Fruit fly (Drosophila melanogaster) whole organism, wandering third instar larva: ENCODE results near the gene Ubc7.

ENCODE experiments used
- Abd-B ChIP-seq: fragments of >200 bp; optimal IDR thresholded peaks from 2 replicates; lab custom pipeline; 2017; ENCODE audit warnings: missing biosample characterization, missing genetic modification characterization
- CG32264 ChIP-seq: fragments of 200-800 bp; sonication (Bioruptor generic); optimal IDR thresholded peaks from 2 replicates; lab custom pipeline; 2016; ENCODE audit warnings: missing biosample characterization, missing genetic modification characterization
- CG9705 ChIP-seq: fragments of 200-800 bp; sonication (Bioruptor generic); optimal IDR thresholded peaks from 2 replicates; lab custom pipeline; 2018; ENCODE audit warnings: missing biosample characterization, mild to moderate bottlenecking, missing genetic modification characterization
- CrebA ChIP-seq: fragments of 200-800 bp; sonication (Bioruptor generic); optimal IDR thresholded peaks from 2 replicates; lab custom pipeline; 2016; ENCODE audit warnings: missing biosample characterization, mild to moderate bottlenecking, missing genetic modification characterization, borderline replicate concordance
- Dfd ChIP-seq: fragments of >200 bp; optimal IDR thresholded peaks from 2 replicates; lab custom pipeline; 2017; ENCODE audit warnings: missing biosample characterization, missing genetic modification characterization
- Dif ChIP-seq: fragments of 200-275, 200-300 bp; sonication (Bioruptor generic); optimal IDR thresholded peaks from 2 replicates; lab custom pipeline; 2018; ENCODE audit warnings: missing biosample characterization, missing genetic modification characterization; ENCODE audit not compliant: partially characterized antibody
- HLH106 ChIP-seq: fragments of 200-800 bp; optimal IDR thresholded peaks from 3 replicates; lab custom pipeline; 2019; ENCODE audit warnings: missing biosample characterization, mild to moderate bottlenecking, missing genetic modification characterization, moderate library complexity
- Hnf4 ChIP-seq: fragments of 200-800 bp; sonication (Bioruptor generic); optimal IDR thresholded peaks from 2 replicates; lab custom pipeline; 2016; ENCODE audit warnings: missing biosample characterization, mild to moderate bottlenecking, missing genetic modification characterization
- Hr78 ChIP-seq: fragments of >200 bp; optimal IDR thresholded peaks from 2 replicates; lab custom pipeline; 2017; ENCODE audit warnings: missing biosample characterization, missing genetic modification characterization
- Hr83 ChIP-seq: fragments of 200-300 bp; sonication (Bioruptor generic); optimal IDR thresholded peaks from 2 replicates; lab custom pipeline; 2016; ENCODE audit warnings: missing biosample characterization, mild to moderate bottlenecking, missing genetic modification characterization, moderate library complexity; ENCODE audit not compliant: poor library complexity, severe bottlenecking
- Jra ChIP-seq: sonication (Bioruptor generic); optimal IDR thresholded peaks from 2 replicates; lab custom pipeline; 2016; ENCODE audit warnings: missing biosample characterization, missing genetic modification characterization
- Mio ChIP-seq: sonication (Bioruptor generic); optimal IDR thresholded peaks from 2 replicates; lab custom pipeline; 2016; ENCODE audit warnings: missing biosample characterization, missing genetic modification characterization
- Myc ChIP-seq: fragments of >200 bp; optimal IDR thresholded peaks from 2 replicates; lab custom pipeline; 2017
- N ChIP-seq: fragments of >200 bp; optimal IDR thresholded peaks from 2 replicates; lab custom pipeline; 2018; ENCODE audit warnings: missing biosample characterization, missing external identifiers, missing genetic modification characterization
- OdsH ChIP-seq: fragments of 200-800 bp; sonication (Bioruptor generic); optimal IDR thresholded peaks from 2 replicates; lab custom pipeline; 2016; ENCODE audit warnings: missing biosample characterization, mild to moderate bottlenecking, missing genetic modification characterization
- Rel ChIP-seq, 2 experiments: fragments of 200-800 bp; sonication (Bioruptor generic) in 1 of 2; optimal IDR thresholded peaks; 2 replicates in 1 of 2; 3 replicates in 1 of 2; lab custom pipeline; 2016 to 2019; ENCODE audit warnings: mild to moderate bottlenecking in 2 of 2, missing biosample characterization in 2 of 2, missing genetic modification characterization in 2 of 2, moderate library complexity in 1 of 2
- Sp1 ChIP-seq: fragments of 200-800 bp; sonication (Bioruptor generic); optimal IDR thresholded peaks from 3 replicates; lab custom pipeline; 2019; ENCODE audit warnings: missing biosample characterization, mild to moderate bottlenecking, missing genetic modification characterization, moderate library complexity
- Vsx2 ChIP-seq: fragments of 200-300, 225-300 bp; sonication (Bioruptor generic); optimal IDR thresholded peaks from 2 replicates; lab custom pipeline; 2018; ENCODE audit warnings: missing biosample characterization, missing genetic modification characterization; ENCODE audit not compliant: partially characterized antibody
- brk ChIP-seq: fragments of 200-800 bp; sonication (Bioruptor generic); optimal IDR thresholded peaks from 2 replicates; lab custom pipeline; 2016; ENCODE audit warnings: missing biosample characterization, mild to moderate bottlenecking, missing genetic modification characterization
- dl ChIP-seq, 2 experiments: fragments of 175-275, 200-275 bp in 1 of 2; fragments of 200-275 bp in 1 of 2; sonication (Bioruptor generic); optimal IDR thresholded peaks; lab custom pipeline; 2018; ENCODE audit warnings: mild to moderate bottlenecking in 2 of 2, missing biosample characterization in 2 of 2, missing genetic modification characterization in 2 of 2, moderate library complexity in 2 of 2; ENCODE audit not compliant: partially characterized antibody in 2 of 2, insufficient read depth in 1 of 2
- dmrt93B ChIP-seq: fragments of 200-800 bp; sonication (Bioruptor generic); optimal IDR thresholded peaks from 2 replicates; lab custom pipeline; 2018; ENCODE audit warnings: missing biosample characterization, mild to moderate bottlenecking, missing genetic modification characterization
- dsf ChIP-seq: sonication (Bioruptor generic); optimal IDR thresholded peaks from 2 replicates; lab custom pipeline; 2016; ENCODE audit warnings: missing biosample characterization, missing genetic modification characterization, borderline replicate concordance
- ey ChIP-seq: fragments of 200-800 bp; sonication (Bioruptor generic); optimal IDR thresholded peaks from 2 replicates; lab custom pipeline; 2016; ENCODE audit warnings: missing biosample characterization, missing genetic modification characterization
- foxo ChIP-seq, 2 experiments: fragments of 200-800 bp; sonication (Bioruptor generic); optimal IDR thresholded peaks; 2 replicates in 1 of 2; 3 replicates in 1 of 2; lab custom pipeline; 2016 to 2017; ENCODE audit warnings: missing biosample characterization in 2 of 2, missing genetic modification characterization in 2 of 2
- fru ChIP-seq: fragments of 200-800 bp; sonication (Bioruptor generic); optimal IDR thresholded peaks from 3 replicates; lab custom pipeline; 2016; ENCODE audit warnings: missing biosample characterization, mild to moderate bottlenecking, missing genetic modification characterization
- h ChIP-seq: fragments of 200-800 bp; sonication (Bioruptor generic); optimal IDR thresholded peaks from 3 replicates; lab custom pipeline; 2016; ENCODE audit warnings: missing biosample characterization, mild to moderate bottlenecking, missing genetic modification characterization
- jim ChIP-seq: fragments of 175-275, 200-325 bp; sonication (Bioruptor generic); optimal IDR thresholded peaks from 2 replicates; lab custom pipeline; 2016; ENCODE audit warnings: missing biosample characterization, mild to moderate bottlenecking, missing genetic modification characterization
- lola ChIP-seq: fragments of >200 bp; optimal IDR thresholded peaks from 2 replicates; lab custom pipeline; 2017; ENCODE audit warnings: missing biosample characterization, missing genetic modification characterization
- pan ChIP-seq: fragments of >200 bp; optimal IDR thresholded peaks from 2 replicates; lab custom pipeline; 2017
- psq ChIP-seq: fragments of 200-800 bp; sonication (Bioruptor generic); optimal IDR thresholded peaks from 3 replicates; lab custom pipeline; 2017; ENCODE audit warnings: missing biosample characterization, mild to moderate bottlenecking, missing genetic modification characterization, moderate library complexity
- rgr ChIP-seq: fragments of 200-800 bp; sonication (Bioruptor generic); optimal IDR thresholded peaks from 3 replicates; lab custom pipeline; 2016; ENCODE audit warnings: missing biosample characterization, mild to moderate bottlenecking, missing genetic modification characterization
- sv ChIP-seq: fragments of 200-800 bp; sonication (Bioruptor generic); optimal IDR thresholded peaks from 3 replicates; lab custom pipeline; 2016; ENCODE audit warnings: missing biosample characterization, missing genetic modification characterization
- usp ChIP-seq: fragments of >200 bp; optimal IDR thresholded peaks from 2 replicates; lab custom pipeline; 2017; ENCODE audit warnings: missing biosample characterization, missing genetic modification characterization
- woc ChIP-seq: sonication (Bioruptor generic); optimal IDR thresholded peaks from 2 replicates; lab custom pipeline; 2016; ENCODE audit warnings: missing biosample characterization, mild to moderate bottlenecking, missing genetic modification characterization

Ubc7 gene

DNA sequence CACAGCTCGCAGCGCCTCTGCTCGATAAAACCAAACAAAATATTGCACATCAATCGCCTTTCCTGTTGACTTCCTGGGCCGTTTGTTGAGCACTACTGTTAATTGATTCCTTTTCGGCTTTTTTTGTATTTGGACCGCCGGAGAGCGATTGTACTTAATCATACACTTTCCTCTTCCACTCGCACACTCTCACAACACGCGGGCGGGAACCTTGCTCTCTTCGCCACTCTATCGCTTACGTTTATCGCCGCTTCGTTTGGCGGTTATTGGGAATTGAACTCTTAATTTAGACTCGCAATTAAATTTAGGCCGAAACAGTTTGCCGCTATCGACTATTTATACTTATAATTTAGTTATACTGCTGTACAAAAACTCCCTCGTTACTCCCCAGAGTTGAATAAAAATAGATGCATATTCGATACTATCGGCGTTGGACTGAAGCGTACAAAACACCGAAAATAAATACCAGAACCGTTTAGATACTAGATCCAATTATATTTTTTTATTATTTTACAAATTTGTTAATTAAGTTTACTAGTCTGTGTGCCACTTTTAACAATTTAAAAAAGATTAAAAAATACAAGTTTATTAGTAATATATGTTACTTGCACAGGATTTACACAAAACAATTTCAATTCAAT, 39.8 kb upstream of the Ubc7 start, which contains the start of gene Arp2:
Gene Arp2, minus strand, starts transcription at position 427 of the 641 bp plus-strand sequence.
- TF ChIP-seq Rel (GFP tag; optimal IDR thresholded peaks at IDR 0.05; lab: Kevin White, UChicago), result no peak
- peak; percentile 51 for TF ChIP-seq Rel (tag; optimal IDR thresholded peaks at IDR 0.05; lab: Kevin White, UChicago)
- TF ChIP-seq woc (GFP tag; lab: Kevin White, UChicago), result no peak

DNA sequence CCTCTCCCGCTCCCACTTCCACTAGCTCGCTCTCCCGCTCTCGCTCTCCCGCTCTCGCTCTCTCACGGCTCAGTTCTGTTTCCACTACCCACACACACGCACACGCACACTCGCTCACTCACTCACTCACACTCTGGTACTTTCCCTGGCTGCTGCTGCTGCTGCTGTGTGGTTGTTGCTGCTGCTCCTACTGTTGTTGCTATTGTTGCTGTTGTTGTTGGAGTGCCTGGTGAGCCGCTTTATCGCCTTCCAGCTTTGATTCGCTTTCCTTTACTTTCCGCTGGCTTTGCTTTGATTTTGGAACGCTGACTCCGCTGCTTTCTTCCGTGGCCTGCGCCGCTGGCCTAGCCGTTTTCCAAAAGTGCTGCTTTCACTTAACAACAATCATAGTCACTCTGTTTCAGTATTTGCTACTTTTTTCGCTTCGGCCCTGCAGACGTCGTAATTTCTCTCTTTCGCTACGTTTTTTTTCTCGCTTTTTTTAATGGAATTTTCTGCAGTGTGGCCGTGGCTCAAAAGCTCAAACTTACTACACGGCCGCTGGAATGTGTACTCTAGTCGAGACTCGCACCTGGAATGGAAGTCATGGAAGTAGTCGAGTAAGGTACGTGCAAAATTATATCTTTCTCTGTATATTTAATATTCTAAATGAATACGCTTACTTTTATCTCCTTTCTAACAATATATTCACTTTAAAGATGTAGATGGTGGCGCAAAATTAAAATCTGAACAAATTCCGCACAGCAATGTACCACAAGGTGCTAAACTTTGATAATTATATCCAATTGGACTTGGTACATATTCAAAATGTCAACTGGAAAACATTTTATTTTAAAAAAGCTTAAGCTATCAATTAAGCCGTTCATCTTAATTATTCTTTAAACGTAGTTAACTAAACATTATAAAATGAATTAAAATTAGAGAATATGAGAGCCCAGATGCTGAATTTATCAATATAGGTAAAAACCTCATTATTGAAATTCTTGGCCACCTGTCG, 33.7 kb upstream of the Ubc7 start, which contains the start of gene Pp2B-14D:
Gene Pp2B-14D, minus strand, starts transcription at position 503 of the 997 bp plus-strand sequence.
- TF ChIP-seq Rel (GFP tag; optimal IDR thresholded peaks at IDR 0.05; lab: Kevin White, UChicago) (no peak), Rel (tag; optimal IDR thresholded peaks at IDR 0.05; lab: Kevin White, UChicago) (peak; percentile 97), Myc (lab: Kevin White, UChicago) (peak; percentile 43), dmrt93B (GFP tag; lab: Kevin White, UChicago) (no peak), psq (no peak), brk (GFP tag; lab: Kevin White, UChicago) (no peak), fru (GFP tag; lab: Kevin White, UChicago) (no peak), lola (GFP tag; lab: Kevin White, UChicago) (no peak), ey (no peak), Hr83 (GFP tag; lab: Kevin White, UChicago) (peak; percentile 15), CG9705 (no peak), HLH106 (peak; percentile 1), woc (GFP tag; lab: Kevin White, UChicago) (no peak), usp (GFP tag; lab: Kevin White, UChicago) (no peak), CG32264 (no peak), Dfd (GFP tag; lab: Kevin White, UChicago) (peak; percentile 72), Abd-B (GFP tag; lab: Kevin White, UChicago) (no peak), Dif (GFP tag; lab: Kevin White, UChicago) (peak; percentile 86), CrebA (no peak), Sp1 (GFP tag; lab: Kevin White, UChicago) (peak; percentile 43), N (GFP tag; lab: Kevin White, UChicago) (peak; percentile 77), dl (GFP tag; optimal IDR thresholded peaks at IDR 0.05; lab: Kevin White, UChicago; ENCODE audit: insufficient read depth in 1 of 2, partially characterized antibody in 2 of 2) (peak in 1 of 2 experiments; percentile 79), Mio (no peak), Hr78 (GFP tag; lab: Kevin White, UChicago) (peak; percentile 9)

DNA sequence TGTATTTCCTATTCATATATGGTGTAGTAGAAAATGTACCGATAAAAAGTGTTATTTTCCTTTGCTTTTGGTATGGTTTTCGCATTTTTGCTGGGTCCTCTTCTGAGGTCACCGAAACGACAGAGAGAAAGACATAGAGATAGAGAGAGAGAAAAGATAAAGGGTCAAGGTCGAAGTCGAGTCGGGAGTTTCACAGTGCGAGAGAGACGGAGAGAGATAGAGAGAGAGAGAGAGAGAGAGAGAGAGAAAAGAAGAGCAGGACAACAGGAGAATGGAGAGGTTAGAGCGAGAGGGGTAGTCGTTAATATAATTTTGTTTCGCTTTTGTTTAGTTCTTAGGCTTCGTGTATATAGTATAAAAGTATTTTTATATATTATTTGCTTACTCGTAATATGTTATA, 31.2 kb upstream of the Ubc7 start:
- TF ChIP-seq rgr (GFP tag; lab: Kevin White, UChicago) (no peak), pan (lab: Kevin White, UChicago) (no peak), dsf (GFP tag; lab: Kevin White, UChicago) (no peak), fru (GFP tag; lab: Kevin White, UChicago) (no peak), jim (GFP tag; lab: Kevin White, UChicago) (no peak), Myc (lab: Kevin White, UChicago) (no peak), Vsx2 (GFP tag; lab: Kevin White, UChicago) (no peak), Hnf4 (no peak), woc (GFP tag; lab: Kevin White, UChicago) (no peak), Sp1 (GFP tag; lab: Kevin White, UChicago) (no peak), brk (GFP tag; lab: Kevin White, UChicago) (no peak), N (GFP tag; lab: Kevin White, UChicago) (no peak), sv (GFP tag; lab: Kevin White, UChicago) (no peak), Jra (GFP tag; lab: Kevin White, UChicago) (no peak), CG32264 (no peak), foxo (GFP tag; optimal IDR thresholded peaks at IDR 0.05; lab: Kevin White, UChicago) (no peak), OdsH (GFP tag; lab: Kevin White, UChicago) (no peak), h (GFP tag; lab: Kevin White, UChicago) (no peak), psq (no peak)
